Fruit fly (Drosophila melanogaster) S2 (cell line): ENCODE measurements around the gene CG43630.

Experiments used
- CG8478 ChIP-seq: fragments of >200 bp; optimal IDR thresholded peaks from 2 replicates; lab custom pipeline; 2018
- CTCF ChIP-seq, 2 experiments: fragments of >200 bp; optimal IDR thresholded peaks; 2 replicates each; lab custom pipeline; 2018

Gene CG43630

dm6 chr3R:12701994-12702494, 26.0 kb upstream of the CG43630 start:
- no peak for TF ChIP-seq CG8478 (lab: Kevin White, UChicago)
- no peak for TF ChIP-seq CTCF (optimal IDR thresholded peaks at IDR 0.05; lab: Kevin White, UChicago)

dm6 chr3R:12701257-12701656, 25.2 kb upstream of the CG43630 start:
- TF ChIP-seq CTCF (optimal IDR thresholded peaks at IDR 0.05; lab: Kevin White, UChicago): no peak
- no peak for TF ChIP-seq CG8478 (lab: Kevin White, UChicago)

dm6 chr3R:12700454-12700853, 24.4 kb upstream of the CG43630 start:
- TF ChIP-seq CG8478 (lab: Kevin White, UChicago) (no peak), CTCF (optimal IDR thresholded peaks at IDR 0.05; lab: Kevin White, UChicago) (no peak)

DNA sequence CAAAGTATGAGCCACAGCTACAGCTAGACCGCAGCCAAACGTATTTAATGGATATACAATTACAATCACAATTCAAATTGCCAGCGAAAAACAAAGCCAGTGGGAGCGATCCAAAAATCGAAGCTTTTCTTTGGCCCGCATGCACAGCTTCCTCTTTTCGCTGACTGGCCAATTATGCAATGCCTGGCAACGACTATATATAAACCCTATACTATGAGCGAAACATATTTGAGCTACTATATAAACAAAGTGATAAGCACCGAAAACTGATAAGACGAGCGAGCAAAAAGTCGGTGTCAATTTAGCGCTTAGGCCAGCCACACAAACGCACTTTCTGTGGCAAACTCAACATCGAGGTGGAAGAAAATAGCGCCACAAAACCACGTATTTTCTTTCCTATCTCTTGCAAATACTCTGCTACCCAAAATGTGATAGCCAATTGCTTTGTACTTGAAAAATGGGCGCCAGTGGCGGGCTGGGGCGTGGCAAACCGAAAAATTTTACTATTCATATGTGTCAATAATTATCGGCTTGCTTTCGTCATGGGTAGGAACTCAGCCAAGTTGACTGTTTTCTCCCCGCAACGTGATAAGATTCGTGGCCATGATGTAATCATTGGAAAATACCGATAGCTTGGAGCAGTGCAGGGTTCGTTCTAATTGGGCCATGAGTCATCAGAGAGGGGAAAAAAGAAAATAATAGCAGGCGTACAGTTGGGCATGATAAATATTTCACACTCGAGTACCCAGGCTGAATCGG, 23.7 kb upstream of the CG43630 start:
- no peak for TF ChIP-seq CG8478 (lab: Kevin White, UChicago)
- no peak for TF ChIP-seq CTCF (optimal IDR thresholded peaks at IDR 0.05; lab: Kevin White, UChicago)

- TF ChIP-seq CG8478 (lab: Kevin White, UChicago) (no peak), CTCF (optimal IDR thresholded peaks at IDR 0.05; lab: Kevin White, UChicago) (no peak)
Observed at dm6 chr3R:12698363-12698762, 22.3 kb upstream of the CG43630 start.

DNA sequence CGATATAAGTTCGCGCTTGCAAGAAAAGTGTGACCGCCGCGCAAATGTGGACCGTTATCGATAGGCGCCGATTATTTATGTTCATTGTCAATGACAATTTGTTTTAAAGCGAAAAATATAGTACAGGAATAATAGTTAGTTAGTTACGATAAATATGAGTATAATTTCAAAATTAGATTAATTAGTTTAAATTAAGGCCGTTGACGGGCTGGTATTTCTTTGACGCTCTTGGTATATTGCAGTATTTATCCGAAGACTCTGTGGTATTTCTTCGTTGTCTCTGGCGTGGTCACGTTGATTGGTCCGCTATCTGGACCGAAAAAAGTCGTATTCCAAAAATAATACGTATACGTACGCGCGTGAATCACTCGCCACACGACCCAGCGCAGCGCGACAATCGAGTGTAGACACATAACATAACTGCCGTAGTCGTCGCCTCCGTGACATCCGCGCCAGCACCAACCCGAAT, 21.5 kb upstream of the CG43630 start:
- TF ChIP-seq CTCF (optimal IDR thresholded peaks at IDR 0.05; lab: Kevin White, UChicago) (no peak), CG8478 (lab: Kevin White, UChicago) (no peak)

DNA sequence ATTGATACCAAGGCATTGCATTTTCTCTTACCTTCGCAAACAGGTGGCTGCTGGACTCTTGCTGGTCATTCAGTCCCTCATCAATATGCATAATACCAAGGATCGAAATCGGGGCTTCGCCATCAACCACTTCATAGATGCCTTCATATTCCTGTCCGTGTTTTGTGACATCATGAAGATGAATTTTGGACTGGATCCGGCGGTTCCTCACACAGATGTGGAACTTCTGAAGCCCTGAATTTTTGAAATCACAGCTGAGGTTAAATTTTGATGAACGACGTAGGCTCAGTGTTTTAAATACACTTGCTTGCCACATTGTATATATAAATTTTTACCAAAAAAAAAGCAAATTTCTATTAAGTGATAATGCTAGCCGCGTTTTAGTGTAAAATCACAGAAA, 21.0 kb upstream of the CG43630 start, which contains the start of gene Past1:
Gene Past1, plus strand, starts transcription at position 301 of the 400 bp plus-strand sequence.
- no peak for TF ChIP-seq CG8478 (lab: Kevin White, UChicago)
- no peak for TF ChIP-seq CTCF (optimal IDR thresholded peaks at IDR 0.05; lab: Kevin White, UChicago)

- TF ChIP-seq CG8478 (lab: Kevin White, UChicago): no peak
- TF ChIP-seq CTCF (optimal IDR thresholded peaks at IDR 0.05; lab: Kevin White, UChicago): no peak
Observed at dm6 chr3R:12694742-12695141, 18.7 kb upstream of the CG43630 start, which contains the start of the genes CG14391 and NijC. TSS of gene CG14391 (minus strand) at chr3R:12694842. TSS of gene NijC (plus strand) at chr3R:12695129.

- no peak for TF ChIP-seq CTCF (optimal IDR thresholded peaks at IDR 0.05; lab: Kevin White, UChicago)
- TF ChIP-seq CG8478 (lab: Kevin White, UChicago): no peak
Observed at dm6 chr3R:12692497-12692896, 16.4 kb upstream of the CG43630 start, which contains the start of gene CG31347. TSS of gene CG31347 (minus strand) at chr3R:12692597.

dm6 chr3R:12691422-12692101, 15.5 kb upstream of the CG43630 start, which contains the start of gene Arp1:
TSS of gene Arp1 (plus strand) at chr3R:12691743.
- no peak for TF ChIP-seq CG8478 (lab: Kevin White, UChicago)
- TF ChIP-seq CTCF (optimal IDR thresholded peaks at IDR 0.05; lab: Kevin White, UChicago): no peak

dm6 chr3R:12688672-12689417, 12.8 kb upstream of the CG43630 start, which contains the start of gene kar:
TSS of gene kar (minus strand) at chr3R:12689367.
- TF ChIP-seq CTCF (optimal IDR thresholded peaks at IDR 0.05; lab: Kevin White, UChicago): no peak
- no peak for TF ChIP-seq CG8478 (lab: Kevin White, UChicago)

DNA sequence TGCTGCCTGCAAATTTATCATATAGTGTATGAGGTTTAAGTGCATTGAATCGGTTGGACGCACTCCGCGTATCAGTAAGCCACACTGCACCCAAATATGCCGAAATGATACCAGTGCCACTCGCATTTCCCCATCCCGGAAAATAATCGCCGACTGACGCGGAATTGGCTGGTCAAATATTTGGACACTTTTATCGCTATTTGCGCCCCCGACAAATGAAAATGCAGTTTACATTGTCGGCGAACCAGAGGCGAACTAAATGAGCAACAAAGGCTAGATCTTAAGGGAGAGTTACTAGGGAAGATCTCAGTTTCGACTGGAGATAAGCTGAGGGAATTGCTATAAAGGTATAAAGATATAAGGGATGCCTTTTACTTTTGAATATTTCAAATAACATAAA, 12.1 kb upstream of the CG43630 start:
- TF ChIP-seq CG8478 (lab: Kevin White, UChicago) (no peak), CTCF (optimal IDR thresholded peaks at IDR 0.05; lab: Kevin White, UChicago) (no peak)

DNA sequence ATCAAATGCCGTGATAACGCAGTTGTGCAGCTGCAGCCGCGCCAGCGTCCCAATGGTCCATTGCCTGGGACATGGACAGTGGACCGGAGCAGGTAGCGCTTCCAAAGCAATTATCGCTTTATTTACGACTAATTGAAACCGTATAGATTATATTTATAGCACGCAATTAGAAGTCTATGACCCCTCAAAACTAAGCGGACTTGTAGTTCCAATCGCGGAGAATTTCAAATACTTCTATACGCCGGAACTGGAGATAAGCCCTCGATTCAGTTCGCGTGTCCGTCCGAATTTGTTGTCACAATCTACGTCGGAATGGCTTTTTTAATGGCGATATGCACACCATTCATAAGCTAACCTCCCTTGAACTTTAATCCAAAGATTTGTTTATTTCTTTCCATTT, 9.2 kb upstream of the CG43630 start:
- TF ChIP-seq CG8478 (lab: Kevin White, UChicago): no peak
- no peak for TF ChIP-seq CTCF (optimal IDR thresholded peaks at IDR 0.05; lab: Kevin White, UChicago)

DNA sequence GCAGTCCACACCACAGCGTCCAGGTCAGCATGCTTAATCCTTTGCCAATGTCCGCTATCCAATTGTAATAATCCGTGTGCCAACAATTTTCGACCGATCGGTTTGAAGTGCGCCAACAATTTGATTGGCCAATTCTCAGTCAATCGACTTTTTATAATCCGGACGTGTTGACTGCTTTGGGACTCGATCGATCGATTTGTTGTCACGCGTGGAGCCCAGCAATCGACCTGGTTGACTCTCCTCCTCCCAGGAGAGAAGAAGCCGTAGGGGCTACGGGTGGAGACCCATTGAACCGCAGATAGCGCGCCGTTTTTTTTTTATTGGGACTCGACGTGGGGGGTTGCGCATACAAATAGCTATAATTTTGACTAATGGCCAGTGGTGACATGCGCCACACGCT, 5.2 kb upstream of the CG43630 start, which contains the start of gene Cyp313a4:
Gene Cyp313a4, minus strand, starts transcription at position 101 of the 400 bp plus-strand sequence.
- TF ChIP-seq CTCF (optimal IDR thresholded peaks at IDR 0.05; lab: Kevin White, UChicago) (no peak), CG8478 (lab: Kevin White, UChicago) (no peak)
